Worm (Caenorhabditis elegans) whole organism, L4 larva: Measurements from ENCODE around the gene nlp-56.
"Not testable (repeated sequence)": the region's sequence is repeated elsewhere in the genome, so short reads cannot be mapped to it uniquely, and the experiment has no call there.

Experiments
- F49E8.2 ChIP-seq: sonication (generic microtip); optimal IDR thresholded peaks from 2 replicates; lab custom pipeline; 2016; ENCODE audit warnings: missing compliant biosample characterization, mild to moderate bottlenecking, missing genetic modification characterization, borderline replicate concordance
- Y48G9A.11 ChIP-seq: fragments of 200-800 bp; sonication (Bioruptor generic); IDR thresholded peaks from 2 replicates; pipeline ENCODE4 v1.3.6; 2022; ENCODE audit warnings: missing genetic modification reagents, missing genetic modification characterization, missing compliant biosample characterization
- ZK337.2 ChIP-seq: fragments of 200-800 bp; sonication (Bioruptor generic); IDR thresholded peaks from 2 replicates; pipeline ENCODE4 v1.3.6; 2022; ENCODE audit warnings: missing genetic modification reagents, missing genetic modification characterization, missing compliant biosample characterization
- aly-2 ChIP-seq: sonication (generic microtip); optimal IDR thresholded peaks from 2 replicates; lab custom pipeline; 2018; ENCODE audit warnings: missing biosample characterization, missing genetic modification characterization
- ceh-82 ChIP-seq: sonication (generic microtip); optimal IDR thresholded peaks from 2 replicates; lab custom pipeline; 2017; ENCODE audit warnings: missing biosample characterization, missing genetic modification characterization
- daf-19 ChIP-seq: fragments of 200-800 bp; sonication (Bioruptor generic); conservative IDR thresholded peaks from 2 replicates; pipeline ENCODE4 v1.3.6; 2022; ENCODE audit warnings: missing genetic modification characterization, missing compliant biosample characterization
- dpl-1 ChIP-seq: fragments of 150-350 bp; optimal IDR thresholded peaks from 2 replicates; lab custom pipeline; 2014; ENCODE audit warnings: missing biosample characterization, missing genetic modification reagents, missing genetic modification characterization
- lin-38 ChIP-seq: fragments of 200-800 bp; sonication (Bioruptor generic); IDR thresholded peaks from 2 replicates; pipeline ENCODE4 v1.3.6; 2022; ENCODE audit warnings: missing genetic modification reagents, missing genetic modification characterization, missing compliant biosample characterization
- nhr-11 ChIP-seq: fragments of 150-350 bp; optimal IDR thresholded peaks from 2 replicates; lab custom pipeline; 2014; ENCODE audit warnings: missing biosample characterization, missing genetic modification characterization
- nhr-25 ChIP-seq: sonication (generic microtip); optimal IDR thresholded peaks from 2 replicates; lab custom pipeline; 2017; ENCODE audit warnings: missing genetic modification characterization, mild to moderate bottlenecking, missing compliant biosample characterization, antibody characterized with exemption, moderate library complexity, borderline replicate concordance; ENCODE audit not compliant: insufficient read depth
- nhr-28 ChIP-seq: fragments of 150-350 bp; optimal IDR thresholded peaks from 2 replicates; lab custom pipeline; 2014; ENCODE audit warnings: missing biosample characterization, missing genetic modification characterization
- skn-1 ChIP-seq: fragments of 150-350 bp; optimal IDR thresholded peaks from 2 replicates; lab custom pipeline; 2014; ENCODE audit warnings: missing biosample characterization, missing genetic modification characterization
- unc-39 ChIP-seq: sonication (generic microtip); optimal IDR thresholded peaks from 2 replicates; lab custom pipeline; 2017; ENCODE audit warnings: missing biosample characterization, missing genetic modification characterization

DNA sequence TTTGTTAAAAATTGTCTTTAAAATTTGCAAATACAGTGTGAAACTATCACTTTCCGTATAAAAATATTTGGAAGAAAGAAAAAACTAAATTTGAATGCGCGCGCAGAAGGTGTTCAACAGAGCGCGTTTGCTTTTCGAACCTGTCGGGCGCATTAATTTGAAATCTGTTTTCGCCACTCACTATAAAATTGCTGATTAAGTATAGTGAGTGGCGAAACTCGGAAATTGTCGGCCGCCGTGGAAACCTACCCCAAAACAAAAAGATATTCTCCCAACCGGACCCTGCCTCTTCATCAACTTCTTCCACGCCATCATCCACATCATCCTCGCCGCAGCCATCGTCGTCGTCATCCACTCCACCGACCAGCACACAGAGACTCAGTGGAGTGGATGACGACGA is 4.0 kb downstream of the nlp-56 start:
- TF ChIP-seq ceh-82 (tag; lab: Kevin White, UChicago); nhr-28 (tag; lab: Kevin White, UChicago); nhr-25 (tag; lab: Kevin White, UChicago); aly-2 (tag; lab: Kevin White, UChicago); unc-39; skn-1 (tag; lab: Kevin White, UChicago); nhr-11; Y48G9A.11 (GFP tag; lab: Robert Waterston, UW); ZK337.2; lin-38 (GFP tag; lab: Robert Waterston, UW); daf-19 (GFP tag; lab: Robert Waterston, UW); dpl-1: not testable (repeated sequence)
- peak; percentile 66 for TF ChIP-seq F49E8.2
